Worm (Caenorhabditis elegans) whole organism, L4/young adult: ENCODE data around the gene F45E4.6.

Experiments used
- W03F9.2 ChIP-seq: fragments of 150-350 bp; optimal IDR thresholded peaks from 2 replicates; lab custom pipeline; 2014; ENCODE audit warnings: missing biosample characterization, missing genetic modification characterization
- dao-5 ChIP-seq: sonication (generic microtip); optimal IDR thresholded peaks from 2 replicates; lab custom pipeline; 2016; ENCODE audit warnings: missing genotype, missing genetic modification characterization, moderate library complexity, missing compliant biosample characterization
- him-1 ChIP-seq: sonication (generic microtip); optimal IDR thresholded peaks from 2 replicates; lab custom pipeline; 2016; ENCODE audit warnings: missing genotype, missing genetic modification reagents, missing genetic modification characterization, missing compliant biosample characterization

- TF ChIP-seq W03F9.2 (tag; lab: Kevin White, UChicago) (no peak), dao-5 (tag; lab: Kevin White, UChicago) (no peak), him-1 (no peak)
Measured at ce11 chrIV:7605413-7605812, 26.9 kb downstream of the F45E4.6 start.
